Fruit fly (Drosophila melanogaster) whole organism, embryonic: ENCODE measurements around the gene AANATL7.
A peak's percentile ranks its signal among the peaks of the same experiment; 100 is the strongest.

ENCODE experiments used
- Blimp-1 ChIP-seq: fragments of 200-800 bp; sonication (Bioruptor generic); optimal IDR thresholded peaks from 3 replicates; lab custom pipeline; 2018; ENCODE audit warnings: missing biosample characterization, missing genetic modification characterization, mild to moderate bottlenecking, moderate library complexity, missing genetic modification reagents
- CG10267 ChIP-seq: fragments of 200-800 bp; sonication (Bioruptor generic); optimal IDR thresholded peaks from 2 replicates; lab custom pipeline; 2018; ENCODE audit warnings: missing biosample characterization, mild to moderate bottlenecking, missing genetic modification characterization, moderate library complexity
- CG10959 ChIP-seq: fragments of 200-800 bp; sonication (Bioruptor generic); IDR thresholded peaks from 2 replicates; pipeline ENCODE4 v1.3.6; 2022; ENCODE audit warnings: missing biosample characterization, missing genetic modification characterization
- CG10979 ChIP-seq: fragments of 200-800 bp; sonication (Bioruptor generic); optimal IDR thresholded peaks from 2 replicates; lab custom pipeline; 2018; ENCODE audit warnings: missing biosample characterization, mild to moderate bottlenecking, missing genetic modification characterization, moderate library complexity
- CG11504 ChIP-seq: fragments of 200-800 bp; sonication (Bioruptor generic); optimal IDR thresholded peaks from 3 replicates; lab custom pipeline; 2019; ENCODE audit warnings: missing biosample characterization, mild to moderate bottlenecking, missing genetic modification characterization, moderate library complexity
- CG12299 ChIP-seq: fragments of 200-800 bp; sonication (Bioruptor generic); optimal IDR thresholded peaks from 2 replicates; lab custom pipeline; 2018; ENCODE audit warnings: missing biosample characterization, mild to moderate bottlenecking, missing genetic modification characterization
- CG13624 ChIP-seq: fragments of 200-800 bp; sonication (Bioruptor generic); optimal IDR thresholded peaks from 2 replicates; lab custom pipeline; 2016; ENCODE audit warnings: missing biosample characterization, missing genetic modification characterization
- CG15073 ChIP-seq: fragments of 200-800 bp; sonication (Bioruptor generic); optimal IDR thresholded peaks from 2 replicates; lab custom pipeline; 2016; ENCODE audit warnings: missing biosample characterization, missing genetic modification characterization
- CG1529 ChIP-seq: fragments of 200-800 bp; sonication (Bioruptor generic); optimal IDR thresholded peaks from 3 replicates; lab custom pipeline; 2018; ENCODE audit warnings: missing biosample characterization, missing genetic modification characterization
- CG1602 ChIP-seq: fragments of 200-800 bp; sonication (Bioruptor generic); optimal IDR thresholded peaks from 3 replicates; lab custom pipeline; 2016; ENCODE audit warnings: missing biosample characterization, missing genetic modification characterization
- CG17361 ChIP-seq: fragments of 200-800 bp; sonication (Bioruptor generic); IDR thresholded peaks from 3 replicates; pipeline ENCODE4 v1.3.6; 2022; ENCODE audit warnings: missing biosample characterization, missing genetic modification characterization
- CG17612 ChIP-seq: fragments of 200-800 bp; sonication (Bioruptor generic); IDR thresholded peaks from 2 replicates; pipeline ENCODE4 v1.3.6; 2022; ENCODE audit warnings: missing biosample characterization, missing genetic modification characterization
- CG1832 ChIP-seq: fragments of 200-800 bp; sonication (Bioruptor generic); optimal IDR thresholded peaks from 2 replicates; lab custom pipeline; 2017; ENCODE audit warnings: missing biosample characterization, mild to moderate bottlenecking, missing genetic modification characterization, inconsistent platforms
- CG2120 ChIP-seq: fragments of 200-800 bp; sonication (Bioruptor generic); optimal IDR thresholded peaks from 3 replicates; lab custom pipeline; 2016; ENCODE audit warnings: missing biosample characterization, missing genetic modification characterization
- CG30403 ChIP-seq: fragments of 200-800 bp; sonication (Bioruptor generic); optimal IDR thresholded peaks from 3 replicates; lab custom pipeline; 2016; ENCODE audit warnings: missing biosample characterization, missing genetic modification characterization
- CG3065 ChIP-seq: fragments of 200-800 bp; sonication (Bioruptor generic); optimal IDR thresholded peaks from 2 replicates; lab custom pipeline; 2016; ENCODE audit warnings: missing biosample characterization, missing genetic modification characterization
- CG3726 ChIP-seq: fragments of 200-800 bp; sonication (Bioruptor generic); IDR thresholded peaks from 3 replicates; pipeline ENCODE4, ENCODE4 v1.3.6; 2022; ENCODE audit warnings: missing biosample characterization, missing genetic modification characterization
- CG6854 ChIP-seq: fragments of 200-800 bp; sonication (Bioruptor generic); optimal IDR thresholded peaks from 3 replicates; lab custom pipeline; 2017; ENCODE audit warnings: missing biosample characterization, mild to moderate bottlenecking, missing genetic modification characterization
- CG7357 ChIP-seq: fragments of 200-800 bp; sonication (Bioruptor generic); IDR thresholded peaks from 3 replicates; pipeline ENCODE4 v1.3.6; 2022; ENCODE audit warnings: missing biosample characterization, missing genetic modification characterization
- CG7839 ChIP-seq: fragments of 200-800 bp; sonication (Bioruptor generic); optimal IDR thresholded peaks from 3 replicates; lab custom pipeline; 2018; ENCODE audit warnings: missing biosample characterization, mild to moderate bottlenecking, missing genetic modification characterization, moderate library complexity
- CG8388 ChIP-seq: fragments of 200-800 bp; sonication (Bioruptor generic); optimal IDR thresholded peaks from 2 replicates; lab custom pipeline; 2019; ENCODE audit warnings: missing biosample characterization, mild to moderate bottlenecking, missing genetic modification characterization, moderate library complexity
- CHES-1-like ChIP-seq: fragments of 200-800 bp; sonication (Bioruptor generic); optimal IDR thresholded peaks from 2 replicates; lab custom pipeline; 2016; ENCODE audit warnings: missing biosample characterization, missing genetic modification characterization
- CoRest ChIP-seq: fragments of 200-800 bp; sonication (Bioruptor generic); optimal IDR thresholded peaks from 3 replicates; lab custom pipeline; 2018; ENCODE audit warnings: missing biosample characterization, mild to moderate bottlenecking, missing genetic modification characterization, moderate library complexity
- Dll ChIP-seq: fragments of 200-800 bp; sonication (Bioruptor generic); IDR thresholded peaks from 4 replicates; pipeline ENCODE4 v1.3.6; 2022; ENCODE audit warnings: missing biosample characterization, missing genetic modification characterization; ENCODE audit not compliant: partially characterized antibody
- ERR ChIP-seq: fragments of 200-800 bp; sonication (Bioruptor generic); optimal IDR thresholded peaks from 2 replicates; lab custom pipeline; 2016; ENCODE audit warnings: missing biosample characterization, missing genetic modification characterization
- Gug ChIP-seq: fragments of 200-800 bp; sonication (Bioruptor generic); IDR thresholded peaks from 4 replicates; pipeline ENCODE4 v1.3.6; 2022; ENCODE audit warnings: missing biosample characterization, missing genetic modification characterization
- HHEX ChIP-seq: fragments of 200-800 bp; sonication (Bioruptor generic); optimal IDR thresholded peaks from 3 replicates; lab custom pipeline; 2017; ENCODE audit warnings: missing biosample characterization, mild to moderate bottlenecking, missing genetic modification characterization, missing genetic modification reagents
- HLH4C ChIP-seq: fragments of 200-800 bp; sonication (Bioruptor generic); IDR thresholded peaks from 3 replicates; pipeline ENCODE4 v1.3.6; 2022; ENCODE audit warnings: missing biosample characterization, missing genetic modification characterization; ENCODE audit not compliant: partially characterized antibody
- HLHmδ ChIP-seq: fragments of 200-800 bp; sonication (Bioruptor generic); optimal IDR thresholded peaks from 2 replicates; lab custom pipeline; 2018; ENCODE audit warnings: missing biosample characterization, mild to moderate bottlenecking, missing genetic modification characterization, moderate library complexity
- Hand ChIP-seq: fragments of 200-800 bp; sonication (Bioruptor generic); optimal IDR thresholded peaks from 2 replicates; lab custom pipeline; 2017; ENCODE audit warnings: mild to moderate bottlenecking, missing biosample characterization, missing genetic modification reagents, missing genetic modification characterization
- Mad ChIP-seq: fragments of 200-800 bp; sonication (Bioruptor generic); optimal IDR thresholded peaks from 2 replicates; lab custom pipeline; 2016; ENCODE audit warnings: missing biosample characterization, missing genetic modification characterization
- Scr ChIP-seq: fragments of 200-800 bp; sonication (Bioruptor generic); IDR thresholded peaks from 2 replicates; pipeline ENCODE4 v1.3.6; 2022; ENCODE audit warnings: missing biosample characterization, missing genetic modification characterization; ENCODE audit not compliant: partially characterized antibody
- amos ChIP-seq: fragments of 200-800 bp; sonication (Bioruptor generic); IDR thresholded peaks from 2 replicates; pipeline ENCODE4 v1.3.6; 2022; ENCODE audit warnings: missing biosample characterization, missing genetic modification characterization; ENCODE audit not compliant: partially characterized antibody
- az2 ChIP-seq: fragments of 200-800 bp; sonication (Bioruptor generic); optimal IDR thresholded peaks from 3 replicates; lab custom pipeline; 2016; ENCODE audit warnings: missing biosample characterization, missing genetic modification characterization
- bbx ChIP-seq: fragments of 200-800 bp; sonication (Bioruptor generic); IDR thresholded peaks from 2 replicates; pipeline ENCODE4 v1.3.6; 2022; ENCODE audit warnings: missing biosample characterization, missing genetic modification characterization; ENCODE audit not compliant: partially characterized antibody
- crc ChIP-seq: fragments of 200-800 bp; sonication (Bioruptor generic); optimal IDR thresholded peaks from 2 replicates; lab custom pipeline; 2016; ENCODE audit warnings: missing biosample characterization, missing genetic modification characterization
- cwo ChIP-seq: fragments of 200-800 bp; sonication (Bioruptor generic); optimal IDR thresholded peaks from 3 replicates; lab custom pipeline; 2017; ENCODE audit warnings: missing biosample characterization, missing genetic modification characterization, mild to moderate bottlenecking, moderate library complexity, missing genetic modification reagents
- disco-r ChIP-seq: fragments of 200-800 bp; sonication (Bioruptor generic); optimal IDR thresholded peaks from 2 replicates; lab custom pipeline; 2016; ENCODE audit warnings: missing biosample characterization, missing genetic modification characterization
- dm ChIP-seq: fragments of 200-800 bp; sonication (Bioruptor generic); optimal IDR thresholded peaks from 3 replicates; lab custom pipeline; 2016; ENCODE audit warnings: missing biosample characterization, missing genetic modification characterization
- ewg ChIP-seq: fragments of 200-800 bp; sonication (Bioruptor generic); optimal IDR thresholded peaks from 3 replicates; lab custom pipeline; 2017; ENCODE audit warnings: mild to moderate bottlenecking, missing biosample characterization, missing genetic modification reagents, missing genetic modification characterization
- gem ChIP-seq: fragments of 200-800 bp; sonication (Bioruptor generic); optimal IDR thresholded peaks from 2 replicates; lab custom pipeline; 2019; ENCODE audit warnings: missing biosample characterization, mild to moderate bottlenecking, missing genetic modification characterization, moderate library complexity
- gsb-n ChIP-seq: fragments of 200-800 bp; sonication (Bioruptor generic); optimal IDR thresholded peaks from 3 replicates; lab custom pipeline; 2018; ENCODE audit warnings: missing biosample characterization, mild to moderate bottlenecking, missing genetic modification characterization
- otp ChIP-seq: fragments of 200-800 bp; sonication (Bioruptor generic); IDR thresholded peaks from 3 replicates; pipeline ENCODE4, ENCODE4 v1.3.6; 2022; ENCODE audit warnings: missing biosample characterization, missing genetic modification characterization
- phol ChIP-seq: fragments of 200-800 bp; sonication (Bioruptor generic); optimal IDR thresholded peaks from 3 replicates; lab custom pipeline; 2018; ENCODE audit warnings: missing biosample characterization, mild to moderate bottlenecking, missing genetic modification characterization, moderate library complexity
- slbo ChIP-seq: fragments of 200-800 bp; sonication (Bioruptor generic); IDR thresholded peaks from 2 replicates; pipeline ENCODE4 v1.3.6; 2022; ENCODE audit warnings: missing biosample characterization, missing genetic modification characterization
- slp2 ChIP-seq: fragments of 200-800 bp; sonication (Bioruptor generic); optimal IDR thresholded peaks from 2 replicates; lab custom pipeline; 2016; ENCODE audit warnings: missing biosample characterization, missing genetic modification characterization
- trh ChIP-seq: fragments of 200-800 bp; sonication (Bioruptor generic); optimal IDR thresholded peaks from 2 replicates; lab custom pipeline; 2016; ENCODE audit warnings: missing biosample characterization, missing genetic modification characterization
- unpg ChIP-seq: fragments of 200-800 bp; sonication (Bioruptor generic); optimal IDR thresholded peaks from 3 replicates; lab custom pipeline; 2018; ENCODE audit warnings: missing biosample characterization, mild to moderate bottlenecking, missing genetic modification characterization, moderate library complexity

Gene AANATL7

DNA sequence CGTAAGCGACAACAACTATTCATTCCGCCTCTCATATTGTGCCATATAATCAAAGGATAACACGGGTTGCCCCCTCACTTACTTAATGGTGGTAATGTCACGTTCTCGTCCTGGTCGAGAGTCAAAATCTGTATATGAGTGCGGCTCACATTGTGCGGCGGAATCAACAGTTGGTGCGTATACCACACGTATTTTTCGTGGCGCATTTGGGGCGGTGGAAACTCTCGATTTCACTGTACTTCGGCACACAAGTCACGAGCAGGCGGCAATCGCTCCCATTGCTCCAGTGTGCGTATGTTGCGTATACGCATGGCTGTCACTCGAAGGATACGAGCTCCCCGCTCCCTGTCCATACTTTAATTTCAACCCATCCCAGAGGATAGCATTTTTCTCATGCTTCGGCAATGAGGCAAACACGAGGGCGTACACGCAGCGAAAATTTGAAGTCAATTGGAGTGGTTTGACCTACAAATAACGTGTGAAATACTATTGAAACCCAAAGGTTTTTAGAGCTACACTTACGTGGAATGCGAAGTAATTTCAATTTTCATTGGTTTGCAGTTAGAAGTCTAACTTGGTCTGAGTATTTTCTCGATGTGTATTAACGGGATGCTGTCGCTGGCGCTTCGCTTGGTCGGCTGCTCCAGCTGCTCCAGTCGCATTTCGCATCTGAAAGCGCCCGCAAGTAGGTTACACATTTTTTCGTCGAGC is 1.2 kb downstream of the AANATL7 start (continued):
- peak; percentile 80 for TF ChIP-seq gem (tag; lab: Kevin White, UChicago)
- peak; percentile 89 for TF ChIP-seq slbo (GFP tag; lab: Robert Waterston, UW)
- no peak for TF ChIP-seq CG1832 (GFP tag; lab: Kevin White, UChicago)
- TF ChIP-seq az2 (GFP tag; lab: Kevin White, UChicago), result peak; percentile 58
- TF ChIP-seq cwo, result peak; percentile 78
- peak; percentile 46 for TF ChIP-seq Mad (GFP tag; lab: Kevin White, UChicago)
- TF ChIP-seq gsb-n, result no peak
- TF ChIP-seq Hand (GFP tag; lab: Kevin White, UChicago), result peak; percentile 79
- peak; percentile 63; the same call in 1 of the 3 replicates for TF ChIP-seq CG3726 (GFP tag; lab: Robert Waterston, UW)
- TF ChIP-seq ERR (GFP tag; lab: Kevin White, UChicago), result peak; percentile 60
- TF ChIP-seq CG10979, result peak; percentile 43
- peak; percentile 80 for TF ChIP-seq CG30403 (GFP tag; lab: Kevin White, UChicago)
- TF ChIP-seq dm, result peak; percentile 44
- no peak for TF ChIP-seq CG10959 (GFP tag; lab: Robert Waterston, UW)
- peak; percentile 79 for TF ChIP-seq CHES-1-like
- TF ChIP-seq slp2 (GFP tag; lab: Kevin White, UChicago), result peak; percentile 60
- peak; percentile 65 for TF ChIP-seq unpg (GFP tag; lab: Kevin White, UChicago)
- peak; percentile 83 for TF ChIP-seq Gug (GFP tag; lab: Robert Waterston, UW)
- peak; percentile 70 for TF ChIP-seq CG7357
- peak; percentile 33 for TF ChIP-seq CG12299 (tag; lab: Kevin White, UChicago)
- TF ChIP-seq disco-r (GFP tag; lab: Kevin White, UChicago), result peak; percentile 8
- no peak for TF ChIP-seq CG1529 (GFP tag; lab: Kevin White, UChicago)
- peak; percentile 80 for TF ChIP-seq HHEX
- TF ChIP-seq trh (GFP tag; lab: Kevin White, UChicago), result peak; percentile 43
- peak; percentile 59 for TF ChIP-seq ewg (GFP tag; lab: Kevin White, UChicago)
- peak; percentile 39 for TF ChIP-seq Blimp-1 (GFP tag; lab: Kevin White, UChicago)
- peak; percentile 11 for TF ChIP-seq CG15073 (GFP tag; lab: Kevin White, UChicago)
- peak; percentile 65; the same call in 2 of the 3 replicates for TF ChIP-seq CG17361
- TF ChIP-seq CG8388 (GFP tag; lab: Kevin White, UChicago), result peak; percentile 46
- peak; percentile 81 for TF ChIP-seq CG13624
- no peak for TF ChIP-seq HLHmδ (GFP tag; lab: Kevin White, UChicago)
- peak; percentile 78 for TF ChIP-seq CG6854 (GFP tag; lab: Kevin White, UChicago)
- TF ChIP-seq, all 482 proteins: peak for 331

DNA sequence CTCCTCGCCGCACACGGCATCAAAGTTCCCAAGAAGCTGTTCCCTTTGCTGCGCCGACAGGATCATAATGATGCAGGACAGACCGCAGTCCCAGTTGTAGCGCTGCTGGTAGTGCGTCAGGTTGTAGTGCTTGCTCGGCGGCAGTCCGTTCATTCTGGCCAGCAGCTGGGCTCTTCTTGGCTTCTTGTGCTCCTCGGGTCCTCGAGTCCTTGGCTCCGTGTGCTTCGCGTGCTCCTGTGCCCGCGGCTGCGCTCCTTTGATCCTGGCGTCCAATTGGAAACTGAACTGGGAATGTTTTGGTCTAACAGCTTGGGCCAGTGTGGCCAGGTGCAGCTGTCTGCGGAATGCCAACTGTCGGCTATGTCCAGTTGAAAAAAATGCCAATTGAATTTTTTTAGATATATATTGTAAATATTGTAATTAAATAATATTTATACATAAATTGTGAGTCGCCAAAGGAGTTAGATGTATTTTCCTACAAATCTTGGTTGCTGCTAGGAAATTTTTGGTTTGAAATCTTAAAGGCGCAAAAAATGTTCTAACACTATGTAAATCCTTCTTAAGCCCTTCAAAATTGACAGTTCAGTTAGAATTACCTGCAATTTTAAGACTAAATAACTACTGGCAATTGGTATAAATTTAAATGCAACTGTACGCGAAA is 4.4 kb downstream of the AANATL7 start, which contains the start of gene CG13760:
Gene CG13760 (minus strand): TSS at position 645 of the 661 bp plus-strand sequence.
- TF ChIP-seq CG1602 (peak; percentile 2), CG17612 (no peak), CG11504 (peak; percentile 6), HLH4C (0 out of 3 replicates have a peak, but pooled peaks have one; percentile 8), CG10267 (tag; lab: Kevin White, UChicago) (peak; percentile 19), phol (peak; percentile 63), CoRest (tag; lab: Kevin White, UChicago) (peak; percentile 8), CG7839 (tag; lab: Kevin White, UChicago) (peak; percentile 5), bbx (GFP tag; lab: Robert Waterston, UW) (peak; percentile 28; the same call in 1 of the 2 replicates), amos (peak; percentile 13; the same call in 1 of the 2 replicates), CG3065 (GFP tag; lab: Kevin White, UChicago) (no peak), Scr (GFP tag; lab: Robert Waterston, UW) (0 out of 2 replicates have a peak, but pooled peaks have one; percentile 20), crc (GFP tag; lab: Kevin White, UChicago) (no peak), Blimp-1 (GFP tag; lab: Kevin White, UChicago) (no peak), CG2120 (no peak), otp (GFP tag; lab: Robert Waterston, UW) (no peak), Dll (no peak)
